Fruit fly (Drosophila melanogaster) S2 (cell line): ENCODE results near the gene CG7857.

Experiments used
- CG8478 ChIP-seq: fragments of >200 bp; optimal IDR thresholded peaks from 2 replicates; lab custom pipeline; 2018
- CTCF ChIP-seq, 2 experiments: fragments of >200 bp; optimal IDR thresholded peaks; 2 replicates each; lab custom pipeline; 2018

DNA sequence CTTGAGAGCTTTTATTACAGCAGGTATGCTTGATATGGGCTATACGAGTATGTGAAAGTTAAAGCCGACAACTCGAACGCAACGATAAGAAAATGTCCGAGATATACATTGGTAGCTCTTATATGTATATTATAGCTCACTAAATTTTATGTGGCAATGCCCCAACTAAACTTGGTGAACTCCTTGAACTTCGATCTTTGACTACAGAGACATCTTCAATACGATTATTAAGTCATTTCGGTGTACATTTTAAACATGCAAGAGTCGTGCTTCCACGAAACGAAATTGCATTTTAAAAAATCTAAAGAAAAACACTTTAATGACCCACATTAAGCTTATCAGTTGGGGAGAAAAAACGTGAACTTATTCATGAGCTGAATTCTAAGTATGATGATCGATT is 31.9 kb upstream of the CG7857 start:
- no peak for TF ChIP-seq CG8478 (lab: Kevin White, UChicago)
- TF ChIP-seq CTCF (optimal IDR thresholded peaks at IDR 0.05; lab: Kevin White, UChicago): no peak
